Fruit fly (Drosophila melanogaster) whole organism, embryonic: ENCODE results near the gene Tusp.

ENCODE experiments used
- Aef1 ChIP-seq: fragments of 200-800 bp; sonication (Bioruptor generic); IDR thresholded peaks from 3 replicates; pipeline ENCODE4 v1.3.6; 2022; ENCODE audit warnings: missing biosample characterization, missing genetic modification characterization
- Atf-2 ChIP-seq: fragments of 200-800 bp; sonication (Bioruptor generic); optimal IDR thresholded peaks from 2 replicates; lab custom pipeline; 2016; ENCODE audit warnings: missing biosample characterization, missing genetic modification characterization
- Atf6 ChIP-seq: fragments of 200-800 bp; sonication (Bioruptor generic); IDR thresholded peaks from 2 replicates; pipeline ENCODE4 v1.3.6; 2022; ENCODE audit warnings: missing biosample characterization, missing genetic modification characterization
- B-H1 ChIP-seq: fragments of 200-800 bp; sonication (Bioruptor generic); IDR thresholded peaks from 3 replicates; pipeline ENCODE4 v1.3.6; 2022; ENCODE audit warnings: missing biosample characterization, missing genetic modification characterization
- CG11085 ChIP-seq: fragments of 200-800 bp; sonication (Bioruptor generic); IDR thresholded peaks from 2 replicates; pipeline ENCODE4 v1.3.6; 2022; ENCODE audit warnings: missing biosample characterization, missing genetic modification characterization
- CG11504 ChIP-seq: fragments of 200-800 bp; sonication (Bioruptor generic); optimal IDR thresholded peaks from 3 replicates; lab custom pipeline; 2019; ENCODE audit warnings: missing biosample characterization, mild to moderate bottlenecking, missing genetic modification characterization, moderate library complexity
- CG12071 ChIP-seq: fragments of 200-800 bp; sonication (Bioruptor generic); optimal IDR thresholded peaks from 3 replicates; lab custom pipeline; 2018; ENCODE audit warnings: missing biosample characterization, mild to moderate bottlenecking, missing genetic modification characterization
- CG12942 ChIP-seq: fragments of 200-800 bp; sonication (Bioruptor generic); optimal IDR thresholded peaks from 3 replicates; lab custom pipeline; 2016; ENCODE audit warnings: missing biosample characterization, missing genetic modification characterization
- CG13775 ChIP-seq: fragments of 200-800 bp; sonication (Bioruptor generic); optimal IDR thresholded peaks from 3 replicates; lab custom pipeline; 2017; ENCODE audit warnings: missing biosample characterization, mild to moderate bottlenecking, missing genetic modification characterization
- CG14860 ChIP-seq: fragments of 200-800 bp; sonication (Bioruptor generic); IDR thresholded peaks from 3 replicates; pipeline ENCODE4 v1.3.6; 2022; ENCODE audit warnings: missing biosample characterization, missing genetic modification characterization; ENCODE audit not compliant: partially characterized antibody
- CG14965 ChIP-seq: fragments of 200-800 bp; sonication (Bioruptor generic); optimal IDR thresholded peaks from 2 replicates; lab custom pipeline; 2016; ENCODE audit warnings: missing biosample characterization, missing genetic modification characterization, borderline replicate concordance
- CG15479 ChIP-seq: fragments of 200-800 bp; sonication (Bioruptor generic); optimal IDR thresholded peaks from 3 replicates; lab custom pipeline; 2019; ENCODE audit warnings: missing biosample characterization, mild to moderate bottlenecking, missing genetic modification characterization, moderate library complexity
- CG1602 ChIP-seq: fragments of 200-800 bp; sonication (Bioruptor generic); optimal IDR thresholded peaks from 3 replicates; lab custom pipeline; 2016; ENCODE audit warnings: missing biosample characterization, missing genetic modification characterization
- CG17802 ChIP-seq: fragments of 200-800 bp; sonication (Bioruptor generic); optimal IDR thresholded peaks from 2 replicates; lab custom pipeline; 2018; ENCODE audit warnings: missing biosample characterization, mild to moderate bottlenecking, missing genetic modification characterization, moderate library complexity
- CG18011 ChIP-seq: fragments of 200-800 bp; sonication (Bioruptor generic); optimal IDR thresholded peaks from 2 replicates; lab custom pipeline; 2017; ENCODE audit warnings: missing biosample characterization, missing genetic modification characterization, mild to moderate bottlenecking, moderate library complexity, missing genotype
- CG2199 ChIP-seq: fragments of 200-800 bp; sonication (Bioruptor generic); IDR thresholded peaks from 3 replicates; pipeline ENCODE4 v1.3.6; 2022; ENCODE audit warnings: missing biosample characterization, missing genetic modification characterization
- CG31441 ChIP-seq: fragments of 200-800 bp; sonication (Bioruptor generic); IDR thresholded peaks from 2 replicates; pipeline ENCODE4 v1.3.6; 2022; ENCODE audit warnings: missing biosample characterization, missing genetic modification characterization
- CG8089 ChIP-seq: fragments of 200-800 bp; sonication (Bioruptor generic); optimal IDR thresholded peaks from 3 replicates; lab custom pipeline; 2016; ENCODE audit warnings: missing biosample characterization, missing genetic modification characterization
- CG8359 ChIP-seq: fragments of 200-800 bp; sonication (Bioruptor generic); optimal IDR thresholded peaks from 2 replicates; lab custom pipeline; 2017; ENCODE audit warnings: missing biosample characterization, mild to moderate bottlenecking, missing genetic modification characterization, borderline replicate concordance
- CG8924 ChIP-seq: fragments of 200-800 bp; optimal IDR thresholded peaks from 3 replicates; lab custom pipeline; 2019; ENCODE audit warnings: missing biosample characterization, mild to moderate bottlenecking, missing genetic modification characterization, moderate library complexity
- CG9932 ChIP-seq: fragments of 200-800 bp; sonication (Bioruptor generic); IDR thresholded peaks from 2 replicates; pipeline ENCODE4 v1.3.6; 2022; ENCODE audit warnings: missing biosample characterization, missing genetic modification characterization
- Deaf1 ChIP-seq: fragments of 200-800 bp; optimal IDR thresholded peaks from 3 replicates; lab custom pipeline; 2019; ENCODE audit warnings: missing biosample characterization, mild to moderate bottlenecking, missing genetic modification characterization, moderate library complexity
- Dfd ChIP-seq, 2 experiments: fragments of >200 bp; optimal IDR thresholded peaks; 2 replicates each; lab custom pipeline; 2017; ENCODE audit warnings: missing biosample characterization in 2 of 2, missing genetic modification characterization in 2 of 2
- Drgx ChIP-seq: fragments of 200-800 bp; sonication (Bioruptor generic); IDR thresholded peaks from 2 replicates; pipeline ENCODE4 v1.3.6; 2022; ENCODE audit warnings: missing biosample characterization, missing genetic modification characterization
- Ets65A ChIP-seq: fragments of 200-800 bp; sonication (Bioruptor generic); peaks from one replicate; lab custom pipeline; 2016; ENCODE audit warnings: missing biosample characterization, missing genetic modification characterization
- Fer3 ChIP-seq: fragments of 200-800 bp; sonication (Bioruptor generic); optimal IDR thresholded peaks from 2 replicates; lab custom pipeline; 2018; ENCODE audit warnings: missing biosample characterization, mild to moderate bottlenecking, missing genetic modification characterization, moderate library complexity
- Gug ChIP-seq: fragments of 200-800 bp; sonication (Bioruptor generic); IDR thresholded peaks from 4 replicates; pipeline ENCODE4 v1.3.6; 2022; ENCODE audit warnings: missing biosample characterization, missing genetic modification characterization
- H2.0 ChIP-seq: fragments of 200-800 bp; sonication (Bioruptor generic); IDR thresholded peaks from 2 replicates; pipeline ENCODE4 v1.3.6; 2022; ENCODE audit warnings: missing biosample characterization, missing genetic modification characterization
- Mad ChIP-seq: fragments of 200-800 bp; sonication (Bioruptor generic); optimal IDR thresholded peaks from 2 replicates; lab custom pipeline; 2016; ENCODE audit warnings: missing biosample characterization, missing genetic modification characterization
- Oaz ChIP-seq: fragments of 200-800 bp; sonication (Bioruptor generic); IDR thresholded peaks from 2 replicates; pipeline ENCODE4 v1.3.6; 2022; ENCODE audit warnings: missing biosample characterization, missing genetic modification characterization
- Pdp1 ChIP-seq, 2 experiments: fragments of 200-800 bp; sonication (Bioruptor generic); optimal IDR thresholded peaks; 3 replicates each; lab custom pipeline; 2016; ENCODE audit warnings: missing biosample characterization in 2 of 2, missing genetic modification characterization in 2 of 2, mild to moderate bottlenecking in 1 of 2, moderate library complexity in 1 of 2
- Ptx1 ChIP-seq: fragments of 200-800 bp; sonication (Bioruptor generic); IDR thresholded peaks from 2 replicates; pipeline ENCODE4 v1.3.6; 2022; ENCODE audit warnings: missing biosample characterization, missing genetic modification characterization
- Xrp1 ChIP-seq: fragments of 200-800 bp; sonication (Bioruptor generic); IDR thresholded peaks from 2 replicates; pipeline ENCODE4 v1.3.6; 2022; ENCODE audit warnings: missing biosample characterization, missing genetic modification characterization
- bbx ChIP-seq: fragments of 200-800 bp; sonication (Bioruptor generic); IDR thresholded peaks from 2 replicates; pipeline ENCODE4 v1.3.6; 2022; ENCODE audit warnings: missing biosample characterization, missing genetic modification characterization; ENCODE audit not compliant: partially characterized antibody
- bigmax ChIP-seq: fragments of 200-800 bp; sonication (Bioruptor generic); optimal IDR thresholded peaks from 2 replicates; lab custom pipeline; 2018; ENCODE audit warnings: missing biosample characterization, mild to moderate bottlenecking, missing genetic modification characterization
- corto ChIP-seq: fragments of 200-800 bp; sonication (Bioruptor generic); optimal IDR thresholded peaks from 2 replicates; lab custom pipeline; 2016; ENCODE audit warnings: missing biosample characterization, mild to moderate bottlenecking, missing genetic modification characterization, moderate library complexity
- crol ChIP-seq: fragments of 200-800 bp; sonication (Bioruptor generic); IDR thresholded peaks from 2 replicates; pipeline ENCODE4 v1.3.6; 2022; ENCODE audit warnings: missing biosample characterization, missing genetic modification characterization
- crp ChIP-seq, 2 experiments: fragments of 200-800 bp; sonication (Bioruptor generic); optimal IDR thresholded peaks; 2 replicates in 1 of 2; 3 replicates in 1 of 2; lab custom pipeline; 2017; ENCODE audit warnings: missing biosample characterization in 2 of 2, missing genetic modification characterization in 2 of 2, mild to moderate bottlenecking in 1 of 2, moderate library complexity in 1 of 2
- dan ChIP-seq: fragments of 200-800 bp; sonication (Bioruptor generic); IDR thresholded peaks from 2 replicates; pipeline ENCODE4 v1.3.6; 2022; ENCODE audit warnings: missing biosample characterization, missing genetic modification characterization
- gfzf ChIP-seq: fragments of 200-800 bp; sonication (Bioruptor generic); optimal IDR thresholded peaks from 2 replicates; lab custom pipeline; 2016; ENCODE audit warnings: missing biosample characterization, mild to moderate bottlenecking, missing genetic modification characterization, moderate library complexity
- lov ChIP-seq, 2 experiments: fragments of 200-800 bp in 1 of 2; fragments of >200 bp in 1 of 2; sonication (Bioruptor generic) in 1 of 2; IDR thresholded peaks in 1 of 2; optimal IDR thresholded peaks in 1 of 2; 2 replicates in 1 of 2; 3 replicates in 1 of 2; pipeline versions ENCODE4 v1.3.6 to Lab custom; 2017 to 2022; ENCODE audit warnings: missing biosample characterization in 1 of 2, missing genetic modification characterization in 1 of 2
- mirr ChIP-seq: fragments of 200-800 bp; sonication (Bioruptor generic); optimal IDR thresholded peaks from 3 replicates; lab custom pipeline; 2018; ENCODE audit warnings: missing biosample characterization, mild to moderate bottlenecking, missing genetic modification characterization
- oc ChIP-seq: fragments of 200-800 bp; sonication (Bioruptor generic); optimal IDR thresholded peaks from 2 replicates; lab custom pipeline; 2018; ENCODE audit warnings: missing biosample characterization, mild to moderate bottlenecking, missing genetic modification characterization, moderate library complexity
- otp ChIP-seq: fragments of 200-800 bp; sonication (Bioruptor generic); IDR thresholded peaks from 3 replicates; pipeline ENCODE4, ENCODE4 v1.3.6; 2022; ENCODE audit warnings: missing biosample characterization, missing genetic modification characterization
- pfk ChIP-seq: fragments of 200-800 bp; sonication (Bioruptor generic); optimal IDR thresholded peaks from 2 replicates; lab custom pipeline; 2018; ENCODE audit warnings: missing biosample characterization, mild to moderate bottlenecking, missing genetic modification characterization, moderate library complexity
- psq ChIP-seq: fragments of 200-800 bp; sonication (Bioruptor generic); optimal IDR thresholded peaks from 2 replicates; lab custom pipeline; 2017; ENCODE audit warnings: missing biosample characterization, missing genetic modification characterization
- ranshi ChIP-seq: fragments of 200-800 bp; sonication (Bioruptor generic); IDR thresholded peaks from 2 replicates; pipeline ENCODE4 v1.3.6; 2022; ENCODE audit warnings: missing biosample characterization, missing genetic modification characterization
- slbo ChIP-seq: fragments of 200-800 bp; sonication (Bioruptor generic); IDR thresholded peaks from 2 replicates; pipeline ENCODE4 v1.3.6; 2022; ENCODE audit warnings: missing biosample characterization, missing genetic modification characterization
- sna ChIP-seq: fragments of 200-800 bp; sonication (Bioruptor generic); IDR thresholded peaks from 2 replicates; pipeline ENCODE4 v1.3.6; 2022; ENCODE audit warnings: missing biosample characterization, missing genetic modification characterization; ENCODE audit not compliant: partially characterized antibody
- tap ChIP-seq: fragments of 200-800 bp; optimal IDR thresholded peaks from 3 replicates; lab custom pipeline; 2019; ENCODE audit warnings: missing biosample characterization, mild to moderate bottlenecking, missing genetic modification characterization, moderate library complexity
- tx ChIP-seq: fragments of 200-800 bp; sonication (Bioruptor generic); optimal IDR thresholded peaks from 2 replicates; lab custom pipeline; 2016; ENCODE audit warnings: missing biosample characterization, missing genetic modification characterization

The Tusp gene

DNA sequence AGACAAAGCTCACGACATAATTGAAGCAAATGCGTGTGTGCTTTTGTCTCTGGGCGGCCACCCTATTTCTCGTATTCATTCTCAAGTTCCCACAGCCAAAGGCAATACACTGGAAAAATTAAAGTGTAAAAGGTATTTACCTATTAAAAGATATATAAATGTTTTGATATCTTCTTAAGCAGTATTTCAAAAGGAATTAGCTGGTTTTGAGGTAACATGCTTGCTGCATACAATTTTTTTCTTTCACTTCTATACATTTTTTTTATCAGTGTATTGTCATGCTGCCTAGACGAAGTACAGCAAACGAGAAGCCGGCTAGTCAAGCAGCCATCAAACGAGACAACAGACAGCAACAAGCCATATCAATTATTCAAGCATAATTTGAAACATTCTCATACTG, 6.1 kb downstream of the Tusp start (continued):
- TF ChIP-seq Xrp1 (peak; percentile 16; the same call in 1 of the 2 replicates), Pdp1 (GFP tag; optimal IDR thresholded peaks at IDR 0.05; lab: Kevin White, UChicago) (no peak), CG18011 (GFP tag; lab: Kevin White, UChicago) (no peak), Gug (no peak), corto (no peak), Oaz (GFP tag; lab: Robert Waterston, UW) (no peak), CG12942 (no peak), crp (GFP tag; optimal IDR thresholded peaks at IDR 0.05; lab: Kevin White, UChicago) (no peak), CG2199 (GFP tag; lab: Robert Waterston, UW) (no peak), CG11504 (tag; lab: Kevin White, UChicago) (peak; percentile 70), Ptx1 (GFP tag; lab: Robert Waterston, UW) (no peak), CG8359 (GFP tag; lab: Kevin White, UChicago) (no peak), tap (tag; lab: Kevin White, UChicago) (peak; percentile 30), bigmax (GFP tag; lab: Kevin White, UChicago) (no peak), CG14965 (GFP tag; lab: Kevin White, UChicago) (no peak), Dfd (GFP tag; optimal IDR thresholded peaks at IDR 0.05; lab: Kevin White, UChicago) (no peak), CG8089 (GFP tag; lab: Kevin White, UChicago) (no peak), CG31441 (GFP tag; lab: Robert Waterston, UW) (0 out of 2 replicates have a peak, but pooled peaks have one; percentile 34), CG17802 (no peak), oc (no peak), psq (no peak), Mad (GFP tag; lab: Kevin White, UChicago) (no peak), CG14860 (GFP tag; lab: Robert Waterston, UW) (no peak), CG15479 (GFP tag; lab: Kevin White, UChicago) (no peak), crol (no peak), dan (no peak), bbx (GFP tag; lab: Robert Waterston, UW) (no peak), B-H1 (GFP tag; lab: Robert Waterston, UW) (no peak), CG12071 (GFP tag; lab: Kevin White, UChicago) (peak; percentile 13), slbo (GFP tag; lab: Robert Waterston, UW) (peak; percentile 52), Atf-2 (GFP tag; lab: Kevin White, UChicago) (no peak), CG8924 (peak; percentile 13), tx (no peak), pfk (GFP tag; lab: Kevin White, UChicago) (no peak), H2.0 (GFP tag; lab: Robert Waterston, UW) (no peak), Atf6 (GFP tag; lab: Robert Waterston, UW) (peak; percentile 57; the same call in 1 of the 2 replicates), CG13775 (GFP tag; lab: Kevin White, UChicago) (no peak), lov (optimal IDR thresholded peaks at IDR 0.05; lab: Kevin White, UChicago) (no peak), lov (GFP tag; IDR thresholded peaks at IDR 0.05; lab: Robert Waterston, UW) (no peak), otp (GFP tag; lab: Robert Waterston, UW) (no peak), mirr (GFP tag; lab: Kevin White, UChicago) (no peak), sna (GFP tag; lab: Robert Waterston, UW) (no peak), Drgx (GFP tag; lab: Robert Waterston, UW) (no peak), Aef1 (GFP tag; lab: Robert Waterston, UW) (no peak), Deaf1 (peak; percentile 1), gfzf (GFP tag; lab: Kevin White, UChicago) (no peak), Ets65A (GFP tag; lab: Kevin White, UChicago) (peak; percentile 12), CG9932 (GFP tag; lab: Robert Waterston, UW) (0 out of 2 replicates have a peak, but pooled peaks have one; percentile 37), CG1602 (GFP tag; lab: Kevin White, UChicago) (no peak), CG11085 (no peak), Fer3 (tag; lab: Kevin White, UChicago) (peak; percentile 27), ranshi (GFP tag; lab: Robert Waterston, UW) (peak; percentile 39; the same call in 1 of the 2 replicates)
